Fruit fly (Drosophila melanogaster): ENCODE data around the gene ArgRS.
A peak's percentile ranks its signal among the peaks of the same experiment; 100 is the strongest.

ArgRS gene

DNA sequence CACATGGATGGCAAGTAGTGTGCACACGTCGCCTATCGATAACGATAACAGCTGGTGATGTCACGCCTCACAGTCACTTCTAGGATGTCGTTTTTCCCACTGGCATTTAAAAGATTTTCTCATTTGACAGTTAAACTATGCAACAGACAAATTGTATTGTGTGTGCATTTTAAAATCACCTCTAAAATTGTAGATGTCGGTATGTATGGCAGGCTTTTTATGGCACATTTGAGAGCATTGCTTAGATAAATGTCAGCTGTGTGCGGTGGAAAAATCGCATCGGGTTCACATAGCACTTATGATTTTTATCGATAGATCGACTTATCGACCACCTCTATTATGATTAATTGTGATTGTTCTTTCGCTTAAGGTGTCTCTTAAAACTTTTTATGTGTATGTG, at the start of gene ArgRS, which contains the start of gene CG8578:
Gene ArgRS (minus strand): TSS at position 7 of the 400 bp plus-strand sequence.
Gene CG8578 (plus strand): TSS at position 338 of the 400 bp plus-strand sequence.
- TF ChIP-seq CG32121 (GFP tag; IDR thresholded peaks at IDR 0.05), result peak; percentile 47; the same call in 1 of the 2 replicates
- TF ChIP-seq Snoo (tag; optimal IDR thresholded peaks at IDR 0.05), result peak; percentile 60
- TF ChIP-seq CG4496 (GFP tag; IDR thresholded peaks at IDR 0.05), result peak; percentile 82
- TF ChIP-seq rn (GFP tag; IDR thresholded peaks at IDR 0.05), result peak; percentile 55
- TF ChIP-seq CG17806 (tag; optimal IDR thresholded peaks at IDR 0.05), result no peak
- TF ChIP-seq CG15710 (tag; optimal IDR thresholded peaks at IDR 0.05), result peak; percentile 22
- no peak for TF ChIP-seq CG10348 (GFP tag; IDR thresholded peaks at IDR 0.05)
- peak; percentile 3 for TF ChIP-seq CG9948 (tag; optimal IDR thresholded peaks at IDR 0.05)
- no peak for TF ChIP-seq CG13204 (GFP tag; optimal IDR thresholded peaks at IDR 0.05)
- peak; percentile 52 for TF ChIP-seq Pif1B (GFP tag; optimal IDR thresholded peaks at IDR 0.05)

DNA sequence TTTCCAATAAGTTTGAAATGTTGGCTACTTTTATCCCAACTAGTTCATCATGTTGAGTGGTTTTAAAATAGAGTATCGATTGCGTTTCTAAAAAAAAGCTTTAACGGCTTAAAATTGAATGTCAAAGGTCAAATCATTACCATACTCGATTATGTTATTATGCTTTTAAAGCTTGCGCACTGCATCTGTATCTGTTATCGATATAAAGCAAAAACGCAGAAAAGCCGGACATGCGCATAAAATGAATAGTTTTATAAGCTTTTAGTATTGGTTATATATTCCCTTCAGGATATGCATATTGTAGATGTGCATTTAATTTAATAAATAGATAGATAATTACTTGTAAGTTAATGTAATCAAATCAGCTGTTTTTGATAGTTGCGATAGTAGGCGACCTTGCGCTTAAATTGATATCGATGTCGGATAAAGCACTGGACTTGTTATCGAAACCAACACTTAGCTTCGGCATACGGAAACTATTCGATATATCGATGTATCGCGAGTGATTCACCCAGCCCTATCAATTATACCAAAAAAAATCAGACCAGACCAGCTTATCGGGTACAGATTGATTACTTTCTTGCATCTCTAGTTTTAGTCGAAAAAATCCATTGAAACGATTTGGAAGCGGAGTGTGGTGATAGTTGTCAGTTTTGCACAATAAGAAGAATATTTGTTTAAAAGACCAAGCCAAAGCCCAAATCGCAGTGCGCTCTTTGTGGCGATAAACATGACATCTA, 47.8 kb upstream of the ArgRS start, which contains the start of gene shi:
Gene shi (plus strand): TSS at position 511 of the 740 bp plus-strand sequence.
- TF ChIP-seq CG15710 (tag; optimal IDR thresholded peaks at IDR 0.05) (no peak), Pif1A (GFP tag; optimal IDR thresholded peaks at IDR 0.05) (no peak), D1 (tag; optimal IDR thresholded peaks at IDR 0.05) (no peak), CG9948 (tag; optimal IDR thresholded peaks at IDR 0.05) (no peak), CG34367 (tag; optimal IDR thresholded peaks at IDR 0.05) (no peak), Snoo (tag; optimal IDR thresholded peaks at IDR 0.05) (no peak), CG32121 (GFP tag; IDR thresholded peaks at IDR 0.05) (no peak), CG13204 (GFP tag; optimal IDR thresholded peaks at IDR 0.05) (no peak), Ets98B (GFP tag; IDR thresholded peaks at IDR 0.05) (no peak), CG10348 (GFP tag; IDR thresholded peaks at IDR 0.05) (no peak), rn (GFP tag; IDR thresholded peaks at IDR 0.05) (no peak), gl (tag; optimal IDR thresholded peaks at IDR 0.05) (no peak), CG8159 (tag; optimal IDR thresholded peaks at IDR 0.05) (no peak), CG17806 (tag; optimal IDR thresholded peaks at IDR 0.05) (no peak), EcR (GFP tag; optimal IDR thresholded peaks at IDR 0.05) (no peak), Pif1B (GFP tag; optimal IDR thresholded peaks at IDR 0.05) (no peak), CG8301 (tag; optimal IDR thresholded peaks at IDR 0.05) (no peak), CG4496 (GFP tag; IDR thresholded peaks at IDR 0.05) (no peak), fd96Ca (GFP tag; IDR thresholded peaks at IDR 0.05) (no peak), CG14655 (GFP tag; optimal IDR thresholded peaks at IDR 0.05) (no peak)

DNA sequence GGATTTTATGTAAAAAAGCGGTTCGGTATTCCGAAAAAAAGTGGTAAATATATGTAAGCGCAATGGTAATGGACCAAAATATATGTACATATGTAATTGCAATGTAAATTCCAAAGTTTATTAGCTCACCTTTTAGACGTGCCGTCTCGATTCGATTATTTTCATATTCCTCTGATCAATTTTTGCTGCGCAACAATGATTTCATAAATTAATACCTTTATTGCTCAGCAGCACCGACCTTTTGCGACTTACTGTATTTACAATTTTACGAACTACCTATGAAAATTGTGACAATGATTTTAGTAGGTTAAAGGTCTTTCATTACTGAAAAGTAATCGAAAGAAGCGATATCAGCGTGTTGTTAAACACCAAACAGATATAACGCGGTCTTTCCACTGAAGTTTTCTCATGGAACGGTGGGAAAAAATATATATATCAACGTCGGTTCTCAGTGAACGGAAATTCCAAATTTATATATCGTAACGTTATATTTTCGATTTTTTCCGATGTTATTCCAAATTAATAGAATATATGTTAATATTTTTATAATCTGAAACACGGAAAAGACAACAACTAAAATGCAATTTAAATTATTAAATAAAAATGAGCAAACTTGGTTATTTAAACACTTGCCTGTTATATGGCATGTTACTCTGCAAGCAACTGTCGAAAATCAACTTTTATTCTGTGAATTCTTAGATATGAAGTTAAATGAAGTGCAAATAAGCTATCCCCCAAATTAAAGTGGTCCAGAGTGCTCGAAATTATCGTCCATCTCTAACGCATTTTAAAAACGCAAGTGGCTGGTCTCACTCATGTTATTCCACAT, 46.0 kb upstream of the ArgRS start, which contains the start of the genes MSBP and CG15916:
Gene MSBP (minus strand): TSS at position 330 of the 829 bp plus-strand sequence.
Gene CG15916 (plus strand): TSS at position 810 of the 829 bp plus-strand sequence.
- TF ChIP-seq fd96Ca (GFP tag; IDR thresholded peaks at IDR 0.05) (no peak), Ets98B (GFP tag; IDR thresholded peaks at IDR 0.05) (no peak), CG12605 (GFP tag; IDR thresholded peaks at IDR 0.05) (no peak), CG14655 (GFP tag; optimal IDR thresholded peaks at IDR 0.05) (no peak), EcR (GFP tag; optimal IDR thresholded peaks at IDR 0.05) (no peak), CG8159 (tag; optimal IDR thresholded peaks at IDR 0.05) (peak; percentile 64), Pif1B (GFP tag; optimal IDR thresholded peaks at IDR 0.05) (no peak), CG10348 (GFP tag; IDR thresholded peaks at IDR 0.05) (no peak), CG32121 (GFP tag; IDR thresholded peaks at IDR 0.05) (no peak), Snoo (tag; optimal IDR thresholded peaks at IDR 0.05) (peak; percentile 13), CG15710 (tag; optimal IDR thresholded peaks at IDR 0.05) (peak; percentile 32), CG9948 (tag; optimal IDR thresholded peaks at IDR 0.05) (peak; percentile 32), rn (GFP tag; IDR thresholded peaks at IDR 0.05) (no peak), CG13204 (GFP tag; optimal IDR thresholded peaks at IDR 0.05) (no peak), CG8301 (tag; optimal IDR thresholded peaks at IDR 0.05) (no peak), CG4496 (GFP tag; IDR thresholded peaks at IDR 0.05) (peak; percentile 16; the same call in 1 of the 3 replicates), gl (tag; optimal IDR thresholded peaks at IDR 0.05) (peak; percentile 5), CG17806 (tag; optimal IDR thresholded peaks at IDR 0.05) (no peak), D1 (tag; optimal IDR thresholded peaks at IDR 0.05) (no peak), Pif1A (GFP tag; optimal IDR thresholded peaks at IDR 0.05) (no peak), CG34367 (tag; optimal IDR thresholded peaks at IDR 0.05) (peak; percentile 18)

DNA sequence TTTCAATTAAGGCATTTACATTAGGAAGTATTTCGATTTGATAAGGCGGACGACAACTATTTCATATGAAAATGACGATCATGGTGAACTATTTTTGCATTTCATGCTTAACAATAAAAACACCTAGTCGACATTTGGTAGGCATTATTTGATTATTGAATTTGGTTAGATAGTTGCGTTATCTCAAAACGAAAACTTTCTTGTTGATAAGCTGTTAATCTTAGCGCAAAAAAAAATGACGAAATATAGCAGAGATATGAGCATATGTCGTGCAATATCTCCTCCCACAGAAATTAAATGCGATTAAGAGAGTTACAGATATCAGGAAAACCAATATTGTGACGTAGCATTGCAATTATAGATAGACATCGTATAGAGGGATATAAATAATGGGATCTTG, 44.8 kb upstream of the ArgRS start:
- no peak for TF ChIP-seq CG34367 (tag; optimal IDR thresholded peaks at IDR 0.05)
- no peak for TF ChIP-seq gl (tag; optimal IDR thresholded peaks at IDR 0.05)
- TF ChIP-seq CG32121 (GFP tag; IDR thresholded peaks at IDR 0.05), result no peak
- TF ChIP-seq CG12605 (GFP tag; IDR thresholded peaks at IDR 0.05), result no peak
- no peak for TF ChIP-seq Pif1A (GFP tag; optimal IDR thresholded peaks at IDR 0.05)
- no peak for TF ChIP-seq CG9948 (tag; optimal IDR thresholded peaks at IDR 0.05)
- TF ChIP-seq CG8159 (tag; optimal IDR thresholded peaks at IDR 0.05), result no peak
- no peak for TF ChIP-seq CG17806 (tag; optimal IDR thresholded peaks at IDR 0.05)
- TF ChIP-seq D1 (tag; optimal IDR thresholded peaks at IDR 0.05), result no peak
- no peak for TF ChIP-seq CG14655 (GFP tag; optimal IDR thresholded peaks at IDR 0.05)
- no peak for TF ChIP-seq rn (GFP tag; IDR thresholded peaks at IDR 0.05)
- no peak for TF ChIP-seq CG10348 (GFP tag; IDR thresholded peaks at IDR 0.05)
- no peak for TF ChIP-seq CG4496 (GFP tag; IDR thresholded peaks at IDR 0.05)

DNA sequence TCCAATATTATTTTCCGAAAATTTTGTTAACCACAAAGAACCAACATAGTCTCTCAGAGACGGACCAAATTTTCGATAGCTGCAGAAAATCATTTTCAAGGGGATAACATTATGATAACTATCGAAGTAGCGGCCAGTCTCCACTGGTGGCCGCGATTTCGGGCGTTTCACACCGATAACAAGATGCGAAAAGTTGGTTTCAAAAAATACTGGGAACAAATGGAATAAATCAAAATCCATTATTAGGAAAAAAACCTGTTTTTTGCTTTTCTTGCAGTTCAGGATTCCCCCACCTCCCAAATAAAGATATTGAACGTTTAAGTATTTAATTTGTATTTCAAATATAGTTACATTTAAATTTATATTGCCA, 43.3 kb upstream of the ArgRS start, which contains the start of gene tay:
Gene tay (minus strand): TSS at position 65 of the 370 bp plus-strand sequence.
- peak; percentile 6; the same call in 1 of the 3 replicates for TF ChIP-seq CG4496 (GFP tag; IDR thresholded peaks at IDR 0.05)
- no peak for TF ChIP-seq Pif1B (GFP tag; optimal IDR thresholded peaks at IDR 0.05)

Data from whole organism, pupa.